Worm (Caenorhabditis elegans): ENCODE measurements around the gene Y80D4G.2.

The Y80D4G.2 gene

ce11 chrIII:7545189-7545588 is 49.2 kb downstream of the Y80D4G.2 start:
- no peak for TF ChIP-seq nhr-12 (tag; optimal IDR thresholded peaks at IDR 0.05)
- TF ChIP-seq elt-2 (tag; optimal IDR thresholded peaks at IDR 0.05), result no peak
- no peak for TF ChIP-seq lsy-12 (tag; optimal IDR thresholded peaks at IDR 0.05)
- no peak for TF ChIP-seq eor-1 (tag; optimal IDR thresholded peaks at IDR 0.05)
- no peak for TF ChIP-seq ceh-28 (tag; optimal IDR thresholded peaks at IDR 0.05)
- no peak for TF ChIP-seq fos-1 (tag; optimal IDR thresholded peaks at IDR 0.05)
- TF ChIP-seq daf-12 (tag; optimal IDR thresholded peaks at IDR 0.05), result no peak

ce11 chrIII:7544211-7544610 is 50.2 kb downstream of the Y80D4G.2 start:
- TF ChIP-seq nfya-1 (tag; optimal IDR thresholded peaks at IDR 0.05; ENCODE audit: insufficient read depth) (peak; percentile 46), snpc-4 (tag; optimal IDR thresholded peaks at IDR 0.05) (no peak), egl-5 (tag; optimal IDR thresholded peaks at IDR 0.05) (peak; percentile 89)
